Worm (Caenorhabditis elegans) whole organism, mixed stage, embryonic: ENCODE results near the gene K07E1.1.

ENCODE experiments used
- M03D4.4 ChIP-seq: sonication (generic microtip); optimal IDR thresholded peaks from 2 replicates; lab custom pipeline; 2017; ENCODE audit warnings: mild to moderate bottlenecking, missing genetic modification characterization, missing compliant biosample characterization
- bed-3 ChIP-seq: fragments of 200-800 bp; sonication (Bioruptor generic); optimal IDR thresholded peaks from 3 replicates; lab custom pipeline; 2018; ENCODE audit warnings: mild to moderate bottlenecking, missing genetic modification characterization, moderate library complexity, missing compliant biosample characterization
- blmp-1 ChIP-seq: fragments of 150-350 bp; optimal IDR thresholded peaks from 2 replicates; lab custom pipeline; 2014; ENCODE audit warnings: missing biosample characterization, missing genetic modification characterization
- ceh-39 ChIP-seq: fragments of 150-350 bp; optimal IDR thresholded peaks from 2 replicates; lab custom pipeline; 2014; ENCODE audit warnings: missing biosample characterization, missing genetic modification characterization
- ceh-43 ChIP-seq: fragments of 200-800 bp; sonication (Bioruptor generic); optimal IDR thresholded peaks from 2 replicates; lab custom pipeline; 2018; ENCODE audit warnings: mild to moderate bottlenecking, missing genetic modification characterization, moderate library complexity, missing compliant biosample characterization
- ceh-83 ChIP-seq: fragments of 200-800 bp; sonication (Bioruptor generic); optimal IDR thresholded peaks from 2 replicates; lab custom pipeline; 2018; ENCODE audit warnings: mild to moderate bottlenecking, missing genetic modification characterization, missing compliant biosample characterization
- ces-1 ChIP-seq: fragments of 150-350 bp; optimal IDR thresholded peaks from 2 replicates; lab custom pipeline; 2014; ENCODE audit warnings: missing biosample characterization, missing genetic modification reagents, missing genetic modification characterization
- cnd-1 ChIP-seq: fragments of 200-800 bp; sonication (Bioruptor generic); optimal IDR thresholded peaks from 2 replicates; lab custom pipeline; 2018; ENCODE audit warnings: mild to moderate bottlenecking, missing genetic modification characterization, missing compliant biosample characterization
- drap-1 ChIP-seq: fragments of 200-800 bp; sonication (Bioruptor generic); optimal IDR thresholded peaks from 3 replicates; lab custom pipeline; 2018; ENCODE audit warnings: mild to moderate bottlenecking, missing genetic modification characterization, missing compliant biosample characterization
- elt-1 ChIP-seq: sonication (generic microtip); optimal IDR thresholded peaks from 2 replicates; lab custom pipeline; 2017; ENCODE audit warnings: missing genetic modification characterization, mild to moderate bottlenecking, missing compliant biosample characterization, antibody characterized with exemption, moderate library complexity, borderline replicate concordance; ENCODE audit not compliant: insufficient read depth
- elt-3 ChIP-seq: fragments of 150-350 bp; optimal IDR thresholded peaks from 2 replicates; lab custom pipeline; 2014; ENCODE audit warnings: missing biosample characterization, missing genetic modification characterization
- flh-1 ChIP-seq: fragments of 200-800 bp; sonication (Bioruptor generic); optimal IDR thresholded peaks from 2 replicates; lab custom pipeline; 2018; ENCODE audit warnings: mild to moderate bottlenecking, missing genetic modification characterization, moderate library complexity, missing compliant biosample characterization
- ham-2 ChIP-seq: fragments of 200-800 bp; sonication (Bioruptor generic); optimal IDR thresholded peaks from 2 replicates; lab custom pipeline; 2018; ENCODE audit warnings: mild to moderate bottlenecking, missing genetic modification characterization, missing compliant biosample characterization
- hlh-1 ChIP-seq: fragments of 150-350 bp; optimal IDR thresholded peaks from 2 replicates; lab custom pipeline; 2014; ENCODE audit warnings: missing biosample characterization, missing genetic modification reagents, missing genetic modification characterization
- lin-13 ChIP-seq: fragments of 150-350 bp; optimal IDR thresholded peaks from 2 replicates; lab custom pipeline; 2014; ENCODE audit warnings: missing biosample characterization, missing genetic modification characterization
- lin-32 ChIP-seq: fragments of 200-800 bp; sonication (Bioruptor generic); optimal IDR thresholded peaks from 2 replicates; lab custom pipeline; 2018; ENCODE audit warnings: mild to moderate bottlenecking, missing genetic modification characterization, missing compliant biosample characterization
- lsy-2 ChIP-seq: fragments of 150-350 bp; optimal IDR thresholded peaks from 2 replicates; lab custom pipeline; 2014; ENCODE audit warnings: missing biosample characterization, missing genetic modification characterization
- mab-5 ChIP-seq: fragments of 150-350 bp; optimal IDR thresholded peaks from 2 replicates; lab custom pipeline; 2014; ENCODE audit warnings: missing biosample characterization, missing genetic modification characterization
- mep-1 ChIP-seq: fragments of 150-350 bp; optimal IDR thresholded peaks from 2 replicates; lab custom pipeline; 2017; ENCODE audit warnings: missing biosample characterization, missing genetic modification reagents, missing genetic modification characterization, inconsistent platforms
- mls-2 ChIP-seq: sonication (generic microtip); optimal IDR thresholded peaks from 2 replicates; lab custom pipeline; 2016; ENCODE audit warnings: mild to moderate bottlenecking, missing genetic modification characterization, moderate library complexity, missing compliant biosample characterization
- nhr-12 ChIP-seq: fragments of 150-350 bp; optimal IDR thresholded peaks from 2 replicates; lab custom pipeline; 2014; ENCODE audit warnings: missing biosample characterization, missing genetic modification characterization
- nhr-2 ChIP-seq: fragments of 150-350 bp; optimal IDR thresholded peaks from 2 replicates; lab custom pipeline; 2014; ENCODE audit warnings: missing biosample characterization, missing genetic modification characterization
- nhr-237 ChIP-seq: fragments of 150-350 bp; optimal IDR thresholded peaks from 2 replicates; lab custom pipeline; 2014; ENCODE audit warnings: missing biosample characterization, missing genetic modification characterization
- nhr-28 ChIP-seq: fragments of 150-350 bp; optimal IDR thresholded peaks from 2 replicates; lab custom pipeline; 2014; ENCODE audit warnings: missing biosample characterization, missing genetic modification characterization
- pha-4 ChIP-seq: fragments of 150-350 bp; optimal IDR thresholded peaks from 2 replicates; lab custom pipeline; 2018; ENCODE audit warnings: missing biosample characterization, missing genetic modification reagents, missing genetic modification characterization
- sem-2 ChIP-seq: fragments of 200-800 bp; sonication (Bioruptor generic); optimal IDR thresholded peaks from 2 replicates; lab custom pipeline; 2018; ENCODE audit warnings: mild to moderate bottlenecking, missing genetic modification characterization, missing compliant biosample characterization
- snpc-4 ChIP-seq: fragments of 150-350 bp; optimal IDR thresholded peaks from 2 replicates; lab custom pipeline; 2014; ENCODE audit warnings: missing biosample characterization, missing genetic modification characterization
- sptf-1 ChIP-seq: sonication (generic microtip); optimal IDR thresholded peaks from 2 replicates; lab custom pipeline; 2017; ENCODE audit warnings: mild to moderate bottlenecking, missing genetic modification characterization, moderate library complexity, missing compliant biosample characterization
- tbx-8 ChIP-seq: fragments of 200-800 bp; sonication (Bioruptor generic); optimal IDR thresholded peaks from 2 replicates; lab custom pipeline; 2018; ENCODE audit warnings: mild to moderate bottlenecking, missing genetic modification characterization, moderate library complexity, missing compliant biosample characterization
- unc-120 ChIP-seq: sonication (generic microtip); optimal IDR thresholded peaks from 2 replicates; lab custom pipeline; 2017; ENCODE audit warnings: missing genetic modification characterization, missing compliant biosample characterization; ENCODE audit not compliant: poor library complexity, severe bottlenecking
- unc-39 ChIP-seq: fragments of 150-350 bp; optimal IDR thresholded peaks from 2 replicates; lab custom pipeline; 2014; ENCODE audit warnings: missing biosample characterization, missing genetic modification characterization
- unc-62 ChIP-seq: fragments of 150-350 bp; optimal IDR thresholded peaks from 2 replicates; lab custom pipeline; 2014; ENCODE audit warnings: missing biosample characterization, missing genetic modification reagents, missing genetic modification characterization
- zip-8 ChIP-seq: fragments of 150-350 bp; optimal IDR thresholded peaks from 2 replicates; lab custom pipeline; 2014; ENCODE audit warnings: missing biosample characterization, missing genetic modification characterization
- ztf-11 ChIP-seq: fragments of 150-350 bp; optimal IDR thresholded peaks from 2 replicates; lab custom pipeline; 2014; ENCODE audit warnings: missing biosample characterization, missing genetic modification characterization

Gene K07E1.1

DNA sequence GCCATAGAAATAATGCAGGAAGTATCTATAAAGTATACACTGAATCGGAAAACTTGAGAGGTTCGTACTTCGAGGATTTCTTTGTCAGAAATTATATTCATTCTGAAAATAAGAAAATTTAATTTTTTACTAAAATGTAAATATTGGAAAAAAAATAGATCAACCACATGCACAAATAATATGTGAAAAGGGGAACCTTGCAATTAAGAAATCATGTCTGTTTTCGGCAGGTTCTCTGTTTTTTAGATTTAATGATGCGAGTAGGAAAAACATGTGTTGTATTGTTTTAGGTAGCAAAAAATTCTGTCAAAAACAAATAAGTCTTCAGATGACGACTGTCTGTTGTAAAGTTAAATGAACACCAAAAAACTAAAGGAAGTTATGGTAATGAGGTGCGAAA is 13.7 kb upstream of the K07E1.1 start, which contains the start of gene sra-33:
TSS of gene sra-33 (minus strand) at position 101 of the 400 bp plus-strand sequence.
- no peak for TF ChIP-seq ztf-11 (tag; lab: Kevin White, UChicago)
- TF ChIP-seq ces-1, result no peak
- TF ChIP-seq nhr-28, result no peak
- TF ChIP-seq snpc-4 (tag; lab: Kevin White, UChicago), result no peak
- TF ChIP-seq lin-32 (GFP tag; lab: Kevin White, UChicago), result no peak
- no peak for TF ChIP-seq ceh-39 (tag; lab: Kevin White, UChicago)
- TF ChIP-seq mep-1, result no peak
- no peak for TF ChIP-seq ceh-43
- no peak for TF ChIP-seq unc-39 (tag; lab: Kevin White, UChicago)
- no peak for TF ChIP-seq nhr-237 (tag; lab: Kevin White, UChicago)
- TF ChIP-seq cnd-1 (tag; lab: Kevin White, UChicago), result no peak
- TF ChIP-seq elt-3 (tag; lab: Kevin White, UChicago), result no peak
- no peak for TF ChIP-seq elt-1 (tag; lab: Kevin White, UChicago)
- no peak for TF ChIP-seq flh-1 (GFP tag; lab: Kevin White, UChicago)

ce11 chrII:4540631-4541030 is 10.3 kb upstream of the K07E1.1 start, which contains the start of gene sra-36:
sra-36 (minus strand) TSS chrII:4540731.
- no peak for TF ChIP-seq zip-8 (tag; lab: Kevin White, UChicago)
- TF ChIP-seq nhr-12 (tag; lab: Kevin White, UChicago), result no peak
- no peak for TF ChIP-seq sptf-1 (tag; lab: Kevin White, UChicago)
- TF ChIP-seq ham-2 (GFP tag; lab: Kevin White, UChicago), result no peak
- TF ChIP-seq unc-120 (tag; lab: Kevin White, UChicago), result no peak
- no peak for TF ChIP-seq ceh-39 (tag; lab: Kevin White, UChicago)
- no peak for TF ChIP-seq lin-13
- no peak for TF ChIP-seq pha-4
- TF ChIP-seq mep-1, result no peak
- no peak for TF ChIP-seq lin-32 (GFP tag; lab: Kevin White, UChicago)
- TF ChIP-seq nhr-2, result no peak
- no peak for TF ChIP-seq drap-1
- TF ChIP-seq elt-1 (tag; lab: Kevin White, UChicago), result no peak
- TF ChIP-seq mls-2, result no peak
- no peak for TF ChIP-seq unc-62 (GFP tag; lab: Kevin White, UChicago)
- TF ChIP-seq M03D4.4 (tag; lab: Kevin White, UChicago), result no peak
- no peak for TF ChIP-seq ces-1
- TF ChIP-seq, all 35 proteins: peak for 0

DNA sequence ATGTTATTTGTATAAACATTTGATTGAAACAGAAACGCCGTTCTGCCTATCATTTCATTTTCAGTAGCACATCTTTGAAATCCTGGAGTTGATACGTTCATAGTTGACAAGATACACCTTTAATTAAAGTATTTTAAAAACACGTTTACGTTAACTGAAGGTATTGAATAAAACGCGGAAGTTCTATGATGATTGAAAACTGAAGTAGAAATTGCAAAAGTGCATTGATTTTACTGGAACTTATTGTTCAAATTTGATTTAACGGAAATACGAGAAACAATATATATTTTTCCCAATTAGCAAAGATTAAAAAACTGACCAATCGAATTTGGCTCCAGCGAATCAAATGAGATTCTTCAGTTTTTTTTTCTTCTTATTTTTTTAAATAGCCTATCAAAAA is 7.3 kb upstream of the K07E1.1 start, which contains the start of gene sra-34:
TSS of gene sra-34 (minus strand) at position 101 of the 400 bp plus-strand sequence.
- TF ChIP-seq nhr-237 (tag; lab: Kevin White, UChicago), result no peak
- TF ChIP-seq ceh-83 (GFP tag; lab: Kevin White, UChicago), result no peak
- no peak for TF ChIP-seq drap-1
- TF ChIP-seq ham-2 (GFP tag; lab: Kevin White, UChicago), result no peak
- TF ChIP-seq elt-1 (tag; lab: Kevin White, UChicago), result no peak
- TF ChIP-seq mab-5, result no peak
- TF ChIP-seq lin-13, result no peak

DNA sequence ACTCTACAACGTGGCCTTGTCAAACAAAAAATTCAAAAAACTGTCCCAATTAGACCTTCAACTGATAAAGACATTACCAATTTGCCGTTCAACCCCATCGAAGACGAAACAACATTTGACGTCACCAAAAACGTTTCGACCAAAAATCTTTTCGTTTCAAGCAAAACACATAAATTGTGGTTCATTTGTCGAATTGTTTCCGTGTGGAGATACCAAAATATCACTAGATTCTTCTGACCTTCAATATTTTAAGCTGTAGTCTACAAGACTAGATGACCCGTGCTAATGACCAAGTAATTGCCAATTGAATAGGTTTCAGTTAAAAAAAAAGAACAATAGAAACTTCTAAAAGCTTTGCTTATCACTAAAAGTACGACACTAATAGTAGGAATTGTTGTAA is 2.5 kb upstream of the K07E1.1 start:
- TF ChIP-seq blmp-1 (tag; lab: Kevin White, UChicago) (no peak), zip-8 (tag; lab: Kevin White, UChicago) (no peak), snpc-4 (tag; lab: Kevin White, UChicago) (no peak), ceh-43 (no peak), lsy-2 (tag; lab: Kevin White, UChicago) (no peak), elt-1 (tag; lab: Kevin White, UChicago) (no peak), pha-4 (no peak), bed-3 (no peak), cnd-1 (tag; lab: Kevin White, UChicago) (no peak), ham-2 (GFP tag; lab: Kevin White, UChicago) (no peak), hlh-1 (tag; lab: Kevin White, UChicago) (no peak)

DNA sequence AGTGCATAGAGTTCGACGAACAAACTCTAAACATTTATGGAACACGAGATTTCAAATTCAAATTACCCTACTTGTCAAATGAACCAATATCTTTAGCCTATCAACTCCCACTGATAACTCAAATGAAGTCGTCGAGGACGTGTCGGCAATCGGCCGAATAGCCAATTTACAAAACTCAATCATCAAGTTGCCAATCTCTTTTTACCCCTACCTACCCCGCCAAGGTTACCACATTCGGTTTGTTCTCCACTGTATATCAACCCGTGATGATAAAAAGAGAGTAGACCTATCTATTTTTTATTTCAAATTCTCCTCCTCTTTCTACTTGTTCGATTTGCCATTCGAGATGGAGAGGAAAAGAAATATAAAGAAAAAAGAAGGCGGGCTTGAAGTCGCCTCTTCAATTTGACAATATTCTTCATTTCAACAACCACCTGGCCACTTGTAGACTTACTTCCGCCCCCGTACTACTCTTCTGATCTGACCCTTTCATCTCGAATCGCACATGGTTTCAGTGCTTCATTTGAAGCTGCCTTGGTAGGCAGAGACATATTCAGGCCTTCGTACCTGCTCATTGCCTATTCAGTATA is 805 bp upstream of the K07E1.1 start:
- no peak for TF ChIP-seq elt-1 (tag; lab: Kevin White, UChicago)
- TF ChIP-seq snpc-4 (tag; lab: Kevin White, UChicago), result no peak
- TF ChIP-seq sem-2 (GFP tag; lab: Kevin White, UChicago), result no peak
- TF ChIP-seq unc-120 (tag; lab: Kevin White, UChicago), result no peak
- no peak for TF ChIP-seq sptf-1 (tag; lab: Kevin White, UChicago)
- no peak for TF ChIP-seq tbx-8
- no peak for TF ChIP-seq bed-3
- no peak for TF ChIP-seq zip-8 (tag; lab: Kevin White, UChicago)
- TF ChIP-seq nhr-28, result no peak
- TF ChIP-seq ztf-11 (tag; lab: Kevin White, UChicago), result no peak
- TF ChIP-seq drap-1, result no peak
- TF ChIP-seq nhr-2, result no peak
- TF ChIP-seq unc-62 (GFP tag; lab: Kevin White, UChicago), result no peak
- no peak for TF ChIP-seq lsy-2 (tag; lab: Kevin White, UChicago)
- TF ChIP-seq unc-39 (tag; lab: Kevin White, UChicago), result no peak
- no peak for TF ChIP-seq ceh-39 (tag; lab: Kevin White, UChicago)
- TF ChIP-seq cnd-1 (tag; lab: Kevin White, UChicago), result no peak
